Fruit fly (Drosophila melanogaster): ENCODE data around the gene CG34426.

The CG34426 gene

DNA sequence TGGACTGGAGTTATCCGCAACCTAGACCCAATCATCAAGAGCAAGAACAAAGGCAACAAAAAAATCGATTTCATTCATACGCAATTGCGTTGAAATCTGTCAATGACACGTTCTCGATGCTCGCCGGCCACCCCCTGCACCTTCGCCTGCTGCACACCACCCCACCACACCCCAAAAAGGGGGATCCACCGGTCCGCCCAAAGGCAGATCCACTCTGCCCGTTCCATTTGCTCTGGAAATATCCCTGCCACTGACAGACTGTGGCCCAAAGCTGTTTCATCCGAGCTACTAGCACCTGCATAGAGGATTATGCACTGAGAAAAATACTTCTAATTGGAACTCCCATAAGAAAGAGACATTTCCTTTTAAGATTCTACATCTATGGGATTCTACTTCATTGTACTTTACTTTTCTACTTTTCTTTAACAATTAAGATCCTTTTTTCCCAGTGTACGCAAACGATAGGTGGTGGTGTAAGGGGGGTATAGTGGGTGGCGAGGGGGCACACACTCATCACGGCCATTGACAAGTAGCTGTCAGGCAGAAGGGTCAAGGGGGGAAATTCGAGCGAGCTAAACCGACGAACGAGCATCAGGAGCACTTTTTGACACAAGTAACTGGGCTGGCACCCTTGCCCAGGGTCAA is 21.6 kb downstream of the CG34426 start (continued):
- TF ChIP-seq CG6791 (GFP tag; IDR thresholded peaks at IDR 0.05; ENCODE audit: partially characterized antibody): no peak
- TF ChIP-seq CG6683 (GFP tag; optimal IDR thresholded peaks at IDR 0.05): no peak
- peak; percentile 55 for TF ChIP-seq vvl (GFP tag; IDR thresholded peaks at IDR 0.05)
- no peak for TF ChIP-seq fu2 (GFP tag; optimal IDR thresholded peaks at IDR 0.05)
- TF ChIP-seq phol (tag; optimal IDR thresholded peaks at IDR 0.05): peak; percentile 56
- no peak for TF ChIP-seq inv (GFP tag; IDR thresholded peaks at IDR 0.05; ENCODE audit: partially characterized antibody)
- TF ChIP-seq CG18619 (GFP tag; optimal IDR thresholded peaks at IDR 0.05): peak; percentile 1
- no peak for TF ChIP-seq jigr1 (GFP tag; IDR thresholded peaks at IDR 0.05)
- TF ChIP-seq sc (optimal IDR thresholded peaks at IDR 0.05): no peak
- peak; percentile 49 for TF ChIP-seq sc (GFP tag; optimal IDR thresholded peaks at IDR 0.05)
- no peak for TF ChIP-seq CG3281 (GFP tag; optimal IDR thresholded peaks at IDR 0.05)
- peak; percentile 32 for TF ChIP-seq CG12219 (GFP tag; optimal IDR thresholded peaks at IDR 0.05)
- peak; percentile 74 for TF ChIP-seq CG2712 (tag; optimal IDR thresholded peaks at IDR 0.05)
- no peak for TF ChIP-seq CG18011 (GFP tag; optimal IDR thresholded peaks at IDR 0.05)
- no peak for TF ChIP-seq D19B (GFP tag; optimal IDR thresholded peaks at IDR 0.05)
- no peak for TF ChIP-seq kah (GFP tag; optimal IDR thresholded peaks at IDR 0.05)
- TF ChIP-seq H2.0 (GFP tag; IDR thresholded peaks at IDR 0.05): no peak
- TF ChIP-seq CG4707 (GFP tag; optimal IDR thresholded peaks at IDR 0.05): peak; percentile 8
- no peak for TF ChIP-seq al (GFP tag; IDR thresholded peaks at IDR 0.05)
- TF ChIP-seq shn (GFP tag; optimal IDR thresholded peaks at IDR 0.05): peak; percentile 6
- no peak for TF ChIP-seq hb (GFP tag; IDR thresholded peaks at IDR 0.05; ENCODE audit: partially characterized antibody)
- no peak for TF ChIP-seq zen2 (GFP tag; IDR thresholded peaks at IDR 0.05; ENCODE audit: partially characterized antibody)
- TF ChIP-seq dysf (GFP tag; IDR thresholded peaks at IDR 0.05): peak; percentile 40; the same call in 1 of the 3 replicates
- TF ChIP-seq wek (GFP tag; optimal IDR thresholded peaks at IDR 0.05): no peak
- TF ChIP-seq Hr3 (GFP tag; optimal IDR thresholded peaks at IDR 0.05): peak; percentile 44
- TF ChIP-seq ranshi (GFP tag; IDR thresholded peaks at IDR 0.05): peak; percentile 54
- TF ChIP-seq Opbp (GFP tag; IDR thresholded peaks at IDR 0.05; ENCODE audit: partially characterized antibody): no peak
- TF ChIP-seq Sox100B (GFP tag; optimal IDR thresholded peaks at IDR 0.05): peak; percentile 20
- TF ChIP-seq CG13123 (GFP tag; optimal IDR thresholded peaks at IDR 0.05): no peak
- no peak for TF ChIP-seq gsb-n (tag; optimal IDR thresholded peaks at IDR 0.05)
- TF ChIP-seq NK7.1 (GFP tag; optimal IDR thresholded peaks at IDR 0.05): no peak
- TF ChIP-seq schlank (tag; optimal IDR thresholded peaks at IDR 0.05): no peak
- no peak for TF ChIP-seq Doc2 (GFP tag; IDR thresholded peaks at IDR 0.05)
- TF ChIP-seq gfzf (GFP tag; optimal IDR thresholded peaks at IDR 0.05): no peak
- peak; percentile 44; the same call in 1 of the 2 replicates for TF ChIP-seq CG32532 (GFP tag; IDR thresholded peaks at IDR 0.05)
- no peak for TF ChIP-seq pnt (GFP tag; optimal IDR thresholded peaks at IDR 0.05)
- no peak for TF ChIP-seq mirr (GFP tag; optimal IDR thresholded peaks at IDR 0.05)
- no peak for TF ChIP-seq CG11723 (GFP tag; optimal IDR thresholded peaks at IDR 0.05)
- TF ChIP-seq cad (GFP tag; optimal IDR thresholded peaks at IDR 0.05): no peak

DNA sequence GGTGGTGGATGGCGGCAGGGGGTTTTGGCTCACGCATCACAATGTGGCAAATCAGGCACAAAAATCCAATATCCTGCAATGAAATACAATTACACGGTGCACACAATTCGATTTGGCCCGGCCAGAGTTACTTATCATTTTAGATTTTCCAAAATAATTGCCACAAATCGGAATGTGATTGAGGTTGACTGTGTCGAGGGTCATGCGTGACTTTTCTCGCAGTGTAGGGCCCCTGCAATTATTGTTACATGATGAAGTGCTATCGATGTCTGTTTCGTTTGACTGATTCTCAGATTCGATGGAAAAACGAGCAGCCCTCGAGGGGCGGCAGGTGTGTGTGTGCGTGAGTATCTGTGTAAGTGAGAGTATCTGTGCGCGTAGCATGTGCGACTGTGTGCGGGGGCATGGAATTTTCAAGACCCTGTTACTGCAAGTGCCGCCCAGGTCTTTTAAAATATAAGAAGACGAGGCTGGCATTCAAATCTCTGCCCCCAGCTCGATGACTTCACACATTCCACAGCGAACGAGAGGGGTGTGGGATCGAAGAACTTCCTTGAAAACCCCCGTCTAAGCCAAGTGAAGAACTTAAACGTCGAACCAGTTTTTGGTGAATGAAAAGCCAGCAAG is 22.3 kb downstream of the CG34426 start:
- TF ChIP-seq CG11695 (GFP tag; IDR thresholded peaks at IDR 0.05) (no peak), sc (optimal IDR thresholded peaks at IDR 0.05) (no peak), sc (GFP tag; optimal IDR thresholded peaks at IDR 0.05) (no peak), CG34376 (GFP tag; optimal IDR thresholded peaks at IDR 0.05) (no peak), danr (GFP tag; IDR thresholded peaks at IDR 0.05) (no peak), CG16813 (GFP tag; IDR thresholded peaks at IDR 0.05; ENCODE audit: partially characterized antibody) (0 out of 3 replicates have a peak, but pooled peaks have one; percentile 2), ftz-f1 (GFP tag; optimal IDR thresholded peaks at IDR 0.05) (no peak), Fer1 (GFP tag; optimal IDR thresholded peaks at IDR 0.05) (no peak), run (tag; optimal IDR thresholded peaks at IDR 0.05) (no peak), klu (GFP tag; IDR thresholded peaks at IDR 0.05) (no peak), fu2 (GFP tag; optimal IDR thresholded peaks at IDR 0.05) (no peak), zf30C (GFP tag; optimal IDR thresholded peaks at IDR 0.05) (peak; percentile 74), ewg (GFP tag; optimal IDR thresholded peaks at IDR 0.05) (no peak), sens (GFP tag) (peak; percentile 68), CG43689 (GFP tag; IDR thresholded peaks at IDR 0.05) (no peak)

Measured in whole organism, embryonic.